Worm (Caenorhabditis elegans) whole organism, L4 larva: Measurements from ENCODE around the gene pxl-1.

Experiments
- F10B5.3 ChIP-seq: sonication (generic microtip); optimal IDR thresholded peaks from 2 replicates; lab custom pipeline; 2016; ENCODE audit warnings: mild to moderate bottlenecking, missing genetic modification characterization, missing compliant biosample characterization
- F26F4.8 ChIP-seq: fragments of 200-800 bp; sonication (Bioruptor generic); conservative IDR thresholded peaks from 2 replicates; pipeline ENCODE4 v1.3.6; 2022; ENCODE audit warnings: missing genetic modification characterization, missing compliant biosample characterization
- ZK337.2 ChIP-seq: fragments of 200-800 bp; sonication (Bioruptor generic); IDR thresholded peaks from 2 replicates; pipeline ENCODE4 v1.3.6; 2022; ENCODE audit warnings: missing genetic modification reagents, missing genetic modification characterization, missing compliant biosample characterization
- ZK546.5 ChIP-seq, 2 experiments: sonication (generic microtip); optimal IDR thresholded peaks; 2 replicates each; lab custom pipeline; 2017; ENCODE audit warnings: missing biosample characterization in 2 of 2, missing genetic modification characterization in 2 of 2
- aly-2 ChIP-seq: sonication (generic microtip); optimal IDR thresholded peaks from 2 replicates; lab custom pipeline; 2018; ENCODE audit warnings: missing biosample characterization, missing genetic modification characterization
- attf-4 ChIP-seq: sonication (generic microtip); optimal IDR thresholded peaks from 3 replicates; lab custom pipeline; 2017; ENCODE audit warnings: missing biosample characterization, missing genetic modification characterization
- ceh-62 ChIP-seq: sonication (generic microtip); optimal IDR thresholded peaks from 2 replicates; lab custom pipeline; 2017; ENCODE audit warnings: missing biosample characterization, missing genetic modification characterization
- cey-2 ChIP-seq: sonication (generic microtip); optimal IDR thresholded peaks from 3 replicates; lab custom pipeline; 2017; ENCODE audit warnings: missing genetic modification characterization, mild to moderate bottlenecking, missing compliant biosample characterization, antibody characterized with exemption, borderline replicate concordance; ENCODE audit not compliant: insufficient read depth
- daf-12 ChIP-seq: fragments of 150-350 bp; optimal IDR thresholded peaks from 2 replicates; lab custom pipeline; 2014; ENCODE audit warnings: missing biosample characterization, missing genetic modification reagents, missing genetic modification characterization
- daf-19 ChIP-seq: fragments of 200-800 bp; sonication (Bioruptor generic); conservative IDR thresholded peaks from 2 replicates; pipeline ENCODE4 v1.3.6; 2022; ENCODE audit warnings: missing genetic modification characterization, missing compliant biosample characterization
- dmd-6 ChIP-seq: fragments of 200-800 bp; sonication (Bioruptor generic); IDR thresholded peaks from 2 replicates; pipeline ENCODE4 v1.3.6; 2022; ENCODE audit warnings: missing genetic modification reagents, missing genetic modification characterization, missing compliant biosample characterization
- dpl-1 ChIP-seq: fragments of 150-350 bp; optimal IDR thresholded peaks from 2 replicates; lab custom pipeline; 2014; ENCODE audit warnings: missing biosample characterization, missing genetic modification reagents, missing genetic modification characterization
- duxl-1 ChIP-seq: sonication (generic microtip); optimal IDR thresholded peaks from 2 replicates; lab custom pipeline; 2016; ENCODE audit warnings: mild to moderate bottlenecking, missing genetic modification characterization, moderate library complexity, missing compliant biosample characterization; ENCODE audit not compliant: poor library complexity
- egl-27 ChIP-seq: sonication (generic microtip); optimal IDR thresholded peaks from 3 replicates; lab custom pipeline; 2017; ENCODE audit warnings: missing biosample characterization, missing genetic modification reagents, missing genetic modification characterization
- fkh-10 ChIP-seq: fragments of 150-350 bp; optimal IDR thresholded peaks from 2 replicates; lab custom pipeline; 2014; ENCODE audit warnings: missing biosample characterization, missing genetic modification reagents, missing genetic modification characterization
- hif-1 ChIP-seq, 2 experiments: sonication (generic microtip); optimal IDR thresholded peaks; 2 replicates each; lab custom pipeline; 2016 to 2017; ENCODE audit warnings: missing compliant biosample characterization in 2 of 2, missing genetic modification characterization in 2 of 2, missing genetic modification reagents in 2 of 2, missing genotype in 2 of 2, mild to moderate bottlenecking in 1 of 2
- hlh-11 ChIP-seq: fragments of 200-800 bp; sonication (Bioruptor generic); optimal IDR thresholded peaks from 2 replicates; lab custom pipeline; 2018; ENCODE audit warnings: mild to moderate bottlenecking, missing genetic modification characterization, missing compliant biosample characterization
- hlh-30 ChIP-seq: sonication (generic microtip); optimal IDR thresholded peaks from 2 replicates; lab custom pipeline; 2017; ENCODE audit warnings: antibody characterized with exemption, mild to moderate bottlenecking, missing genetic modification characterization, missing compliant biosample characterization; ENCODE audit not compliant: insufficient read depth
- lin-1 ChIP-seq: fragments of 200-800 bp; sonication (Bioruptor generic); IDR thresholded peaks from 2 replicates; pipeline ENCODE4 v1.3.6; 2022; ENCODE audit warnings: missing genetic modification reagents, missing genetic modification characterization, missing compliant biosample characterization
- lin-29 ChIP-seq: fragments of 200-800 bp; sonication (Bioruptor generic); IDR thresholded peaks from 2 replicates; pipeline ENCODE4 v1.3.6; 2022; ENCODE audit warnings: missing genetic modification reagents, missing genetic modification characterization, missing compliant biosample characterization
- lin-38 ChIP-seq: fragments of 200-800 bp; sonication (Bioruptor generic); IDR thresholded peaks from 2 replicates; pipeline ENCODE4 v1.3.6; 2022; ENCODE audit warnings: missing genetic modification reagents, missing genetic modification characterization, missing compliant biosample characterization
- lin-39 ChIP-seq: fragments of 150-350 bp; optimal IDR thresholded peaks from 2 replicates; lab custom pipeline; 2014; ENCODE audit warnings: missing biosample characterization, missing genetic modification reagents, missing genetic modification characterization
- lsy-2 ChIP-seq, 2 experiments: fragments of 150-350 bp in 1 of 2; sonication (generic microtip) in 1 of 2; optimal IDR thresholded peaks; 2 replicates each; lab custom pipeline; 2014 to 2017; ENCODE audit warnings: missing biosample characterization in 2 of 2, missing genetic modification characterization in 2 of 2
- mdt-29 ChIP-seq: fragments of 200-800 bp; sonication (Bioruptor generic); IDR thresholded peaks from 2 replicates; pipeline ENCODE4 v1.3.6; 2022; ENCODE audit warnings: missing genetic modification reagents, missing genetic modification characterization, missing compliant biosample characterization
- mep-1 ChIP-seq: fragments of 150-350 bp; sonication (generic microtip); optimal IDR thresholded peaks from 3 replicates; lab custom pipeline; 2014; ENCODE audit warnings: missing biosample characterization, missing genetic modification characterization
- mxl-2 ChIP-seq: fragments of 200-800 bp; sonication (Bioruptor generic); conservative IDR thresholded peaks from 2 replicates; pipeline ENCODE4 v1.3.6; 2022; ENCODE audit warnings: missing genetic modification reagents, missing genetic modification characterization, missing compliant biosample characterization
- mxl-3 ChIP-seq: fragments of 200-800 bp; sonication (Bioruptor generic); optimal IDR thresholded peaks from 2 replicates; lab custom pipeline; 2018; ENCODE audit warnings: mild to moderate bottlenecking, missing genetic modification characterization, missing compliant biosample characterization
- nhr-10 ChIP-seq: fragments of 150-350 bp; optimal IDR thresholded peaks from 2 replicates; lab custom pipeline; 2014; ENCODE audit warnings: missing biosample characterization, missing genetic modification characterization
- nhr-102 ChIP-seq: sonication (generic microtip); optimal IDR thresholded peaks from 2 replicates; lab custom pipeline; 2016; ENCODE audit warnings: mild to moderate bottlenecking, missing genetic modification characterization, moderate library complexity, missing compliant biosample characterization
- nhr-111 ChIP-seq: fragments of 200-800 bp; sonication (Bioruptor generic); optimal IDR thresholded peaks from 2 replicates; lab custom pipeline; 2018; ENCODE audit warnings: mild to moderate bottlenecking, missing genetic modification characterization, missing compliant biosample characterization
- nhr-25 ChIP-seq: sonication (generic microtip); optimal IDR thresholded peaks from 2 replicates; lab custom pipeline; 2017; ENCODE audit warnings: missing genetic modification characterization, mild to moderate bottlenecking, missing compliant biosample characterization, antibody characterized with exemption, moderate library complexity, borderline replicate concordance; ENCODE audit not compliant: insufficient read depth
- nhr-28 ChIP-seq: fragments of 150-350 bp; optimal IDR thresholded peaks from 2 replicates; lab custom pipeline; 2014; ENCODE audit warnings: missing biosample characterization, missing genetic modification characterization
- nhr-41 ChIP-seq: fragments of 200-800 bp; sonication (Bioruptor generic); IDR thresholded peaks from 2 replicates; pipeline ENCODE4 v1.3.6; 2022; ENCODE audit warnings: missing genetic modification reagents, missing genetic modification characterization, missing compliant biosample characterization
- nhr-48 ChIP-seq: sonication (generic microtip); optimal IDR thresholded peaks from 2 replicates; lab custom pipeline; 2016; ENCODE audit warnings: mild to moderate bottlenecking, missing genetic modification characterization, missing compliant biosample characterization
- nhr-76 ChIP-seq: fragments of 150-350 bp; optimal IDR thresholded peaks from 2 replicates; lab custom pipeline; 2014; ENCODE audit warnings: missing biosample characterization, missing genetic modification characterization
- pha-4 ChIP-seq, 2 experiments: fragments of 150-350 bp in 1 of 2; fragments of 200-800 bp in 1 of 2; sonication (Bioruptor generic) in 1 of 2; IDR thresholded peaks in 1 of 2; optimal IDR thresholded peaks in 1 of 2; 2 replicates each; pipeline versions ENCODE4 v1.3.6 to Lab custom; 2014 to 2022; ENCODE audit warnings: missing genetic modification characterization in 2 of 2, missing genetic modification reagents in 2 of 2, missing biosample characterization in 1 of 2, missing compliant biosample characterization in 1 of 2
- rbr-2 ChIP-seq: sonication (generic microtip); optimal IDR thresholded peaks from 2 replicates; lab custom pipeline; 2016; ENCODE audit warnings: missing genotype, missing genetic modification characterization, missing compliant biosample characterization
- saeg-2 ChIP-seq: fragments of 200-800 bp; sonication (Bioruptor generic); IDR thresholded peaks from 2 replicates; pipeline ENCODE4 v1.3.6; 2022; ENCODE audit warnings: missing genetic modification reagents, missing genetic modification characterization, missing compliant biosample characterization
- set-16 ChIP-seq: fragments of 200-800 bp; sonication (Bioruptor generic); IDR thresholded peaks from 2 replicates; pipeline ENCODE4 v1.3.6; 2022; ENCODE audit warnings: missing genetic modification reagents, missing genetic modification characterization, missing compliant biosample characterization
- snpc-1.2 ChIP-seq: fragments of 200-800 bp; sonication (Bioruptor generic); IDR thresholded peaks from 2 replicates; pipeline ENCODE4 v1.3.6; 2022; ENCODE audit warnings: missing genetic modification reagents, missing genetic modification characterization, missing compliant biosample characterization
- snpc-4 ChIP-seq: fragments of 150-350 bp; optimal IDR thresholded peaks from 2 replicates; lab custom pipeline; 2014; ENCODE audit warnings: missing biosample characterization, missing genetic modification characterization
- spr-3 ChIP-seq: fragments of 200-800 bp; sonication (Bioruptor generic); optimal IDR thresholded peaks from 2 replicates; lab custom pipeline; 2018; ENCODE audit warnings: mild to moderate bottlenecking, missing genetic modification characterization, missing compliant biosample characterization
- unc-39 ChIP-seq: sonication (generic microtip); optimal IDR thresholded peaks from 2 replicates; lab custom pipeline; 2017; ENCODE audit warnings: missing biosample characterization, missing genetic modification characterization
- unc-62 ChIP-seq, 3 experiments: fragments of 150-350 bp in 1 of 3; sonication (generic microtip); optimal IDR thresholded peaks in 2 of 3; peaks in 1 of 3; 1 replicate in 1 of 3; 2 replicates in 2 of 3; lab custom pipeline; 2014 to 2017; ENCODE audit warnings: missing biosample characterization in 3 of 3, missing genetic modification characterization in 3 of 3, missing genetic modification reagents in 3 of 3, missing genotype in 1 of 3
- zfp-2 ChIP-seq: sonication (generic microtip); optimal IDR thresholded peaks from 2 replicates; lab custom pipeline; 2016; ENCODE audit warnings: mild to moderate bottlenecking, missing genetic modification characterization, missing compliant biosample characterization
- zfp-3 ChIP-seq: fragments of 200-800 bp; sonication (Bioruptor generic); conservative IDR thresholded peaks from 2 replicates; pipeline ENCODE4 v1.3.6; 2022; ENCODE audit warnings: missing genetic modification reagents, missing genetic modification characterization, missing compliant biosample characterization
- zip-11 ChIP-seq: fragments of 200-800 bp; sonication (Bioruptor generic); IDR thresholded peaks from 2 replicates; pipeline ENCODE4 v1.3.6; 2022; ENCODE audit warnings: missing genetic modification characterization, missing compliant biosample characterization

pxl-1 gene

DNA sequence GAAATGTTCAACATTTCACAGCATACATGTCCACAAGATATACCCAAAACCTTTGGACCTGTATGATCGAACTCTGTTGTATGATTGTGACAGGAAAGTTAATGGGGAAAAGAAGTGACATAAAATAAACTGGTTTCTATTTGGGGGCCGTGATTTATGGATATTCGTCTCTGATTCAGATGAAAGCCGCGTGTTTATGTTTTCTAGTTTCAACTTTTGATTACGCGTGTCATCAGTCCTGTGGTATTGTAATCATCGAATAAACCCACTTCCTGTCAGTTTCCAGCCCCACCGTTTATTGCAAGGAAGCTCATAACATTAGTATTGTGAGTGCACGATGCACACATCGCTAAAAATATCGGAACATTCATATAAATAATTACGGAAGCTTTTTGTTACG lies 26.4 kb upstream of the pxl-1 start (continued):
- TF ChIP-seq ZK546.5 (tag; optimal IDR thresholded peaks at IDR 0.05; lab: Kevin White, UChicago) (no peak), fkh-10 (GFP tag; lab: Kevin White, UChicago) (no peak), nhr-102 (no peak), lin-39 (tag; lab: Kevin White, UChicago) (no peak), ceh-62 (tag; lab: Kevin White, UChicago) (no peak), aly-2 (tag; lab: Kevin White, UChicago) (no peak), nhr-76 (tag; lab: Kevin White, UChicago) (no peak), rbr-2 (no peak), mdt-29 (no peak), ZK337.2 (GFP tag; lab: Robert Waterston, UW) (no peak), hlh-30 (tag; lab: Kevin White, UChicago) (peak; percentile 43), F26F4.8 (GFP tag; lab: Robert Waterston, UW) (no peak)
- TF ChIP-seq, all 104 proteins: peak for 9

DNA sequence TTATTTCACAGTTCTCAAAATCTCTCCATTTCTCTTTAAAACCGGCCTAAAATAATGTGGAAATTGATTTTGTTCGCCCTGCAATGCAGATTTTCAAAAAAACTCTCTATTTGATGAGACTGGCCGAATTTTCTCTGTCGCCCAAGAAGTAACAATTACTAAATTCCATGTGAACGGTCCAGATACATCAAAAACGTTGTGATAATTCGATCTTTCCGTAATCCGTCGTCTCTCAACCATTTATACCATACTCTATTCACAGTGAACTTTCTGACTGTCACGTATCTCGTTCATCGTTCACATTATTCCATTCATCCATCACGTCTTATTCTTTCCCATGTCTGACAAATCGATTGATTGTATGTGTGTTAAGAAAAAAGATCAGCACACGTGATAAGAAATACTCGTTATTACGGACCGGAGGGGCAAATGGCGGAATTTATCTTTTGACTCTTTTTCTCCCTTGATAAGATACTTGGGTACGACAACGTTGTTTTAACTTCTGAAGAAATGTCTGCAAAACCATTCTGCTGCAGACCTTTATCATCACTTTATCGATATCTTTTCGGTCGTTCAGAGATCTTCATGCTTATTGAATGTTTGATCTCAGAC lies 25.4 kb upstream of the pxl-1 start:
- no peak for TF ChIP-seq attf-4 (tag; lab: Kevin White, UChicago)
- peak; percentile 90 for TF ChIP-seq nhr-48 (tag; lab: Kevin White, UChicago)
- no peak for TF ChIP-seq zip-11 (GFP tag; lab: Robert Waterston, UW)
- TF ChIP-seq zfp-3: no peak
- TF ChIP-seq nhr-41: no peak
- no peak for TF ChIP-seq egl-27 (tag; lab: Kevin White, UChicago)
- no peak for TF ChIP-seq lin-29 (GFP tag; lab: Robert Waterston, UW)
- TF ChIP-seq hif-1 (tag; optimal IDR thresholded peaks at IDR 0.05; lab: Kevin White, UChicago): no peak
- TF ChIP-seq cey-2: peak; percentile 41
- no peak for TF ChIP-seq lin-38
- TF ChIP-seq hlh-30 (tag; lab: Kevin White, UChicago): peak; percentile 62
- peak; percentile 52 for TF ChIP-seq hlh-11 (tag; lab: Kevin White, UChicago)
- TF ChIP-seq lin-1 (GFP tag; lab: Robert Waterston, UW): no peak
- TF ChIP-seq snpc-1.2 (GFP tag; lab: Robert Waterston, UW): no peak
- no peak for TF ChIP-seq duxl-1
- TF ChIP-seq zfp-2 (tag; lab: Kevin White, UChicago): no peak
- TF ChIP-seq lsy-2 (tag; optimal IDR thresholded peaks at IDR 0.05; lab: Kevin White, UChicago): peak in 1 of 2 experiments; percentile 20
- no peak for TF ChIP-seq pha-4 (GFP tag; IDR thresholded peaks at IDR 0.05; lab: Robert Waterston, UW)
- no peak for TF ChIP-seq pha-4 (tag; optimal IDR thresholded peaks at IDR 0.05; lab: Kevin White, UChicago)
- no peak for TF ChIP-seq daf-19 (GFP tag; lab: Robert Waterston, UW)
- TF ChIP-seq mxl-3 (GFP tag; lab: Kevin White, UChicago): peak; percentile 70
- TF ChIP-seq F26F4.8 (GFP tag; lab: Robert Waterston, UW): no peak
- peak in 1 of 2 experiments; percentile 88 for TF ChIP-seq unc-62 (GFP tag; optimal IDR thresholded peaks at IDR 0.05 in 1 of 2; lab: Kevin White, UChicago)
- TF ChIP-seq unc-62 (tag; optimal IDR thresholded peaks at IDR 0.05; lab: Kevin White, UChicago): no peak
- no peak for TF ChIP-seq set-16 (GFP tag; lab: Robert Waterston, UW)
- TF ChIP-seq nhr-25 (tag; lab: Kevin White, UChicago): peak; percentile 3
- TF ChIP-seq dmd-6: peak; percentile 50
- TF ChIP-seq unc-39 (tag; lab: Kevin White, UChicago): no peak
- peak; percentile 52 for TF ChIP-seq nhr-28 (tag; lab: Kevin White, UChicago)
- no peak for TF ChIP-seq nhr-111 (GFP tag; lab: Kevin White, UChicago)
- TF ChIP-seq F10B5.3 (tag; lab: Kevin White, UChicago): no peak
- no peak for TF ChIP-seq snpc-4 (tag; lab: Kevin White, UChicago)
- no peak for TF ChIP-seq dpl-1
- TF ChIP-seq spr-3 (GFP tag; lab: Kevin White, UChicago): no peak
- no peak for TF ChIP-seq nhr-10 (tag; lab: Kevin White, UChicago)
- TF ChIP-seq daf-12 (tag; lab: Kevin White, UChicago): no peak
- TF ChIP-seq mep-1 (tag; lab: Kevin White, UChicago): peak; percentile 12
- TF ChIP-seq mxl-2 (GFP tag; lab: Robert Waterston, UW): no peak
- no peak for TF ChIP-seq saeg-2 (GFP tag; lab: Robert Waterston, UW)
